Worm (Caenorhabditis elegans) whole organism, early embryonic: ENCODE results near the gene F25B3.5.

Experiments used
- B0310.2 ChIP-seq: sonication (generic microtip); optimal IDR thresholded peaks from 2 replicates; lab custom pipeline; 2016; ENCODE audit warnings: mild to moderate bottlenecking, missing genetic modification characterization, missing compliant biosample characterization
- F13C5.2 ChIP-seq: sonication (generic microtip); optimal IDR thresholded peaks from 2 replicates; lab custom pipeline; 2017; ENCODE audit warnings: mild to moderate bottlenecking, missing genetic modification characterization, inconsistent platforms, missing compliant biosample characterization
- aly-1 ChIP-seq: sonication (generic microtip); optimal IDR thresholded peaks from 2 replicates; lab custom pipeline; 2016; ENCODE audit warnings: missing genetic modification characterization, missing compliant biosample characterization
- ama-1 ChIP-seq: fragments of 150-350 bp; optimal IDR thresholded peaks from 2 replicates; lab custom pipeline; 2014
- ceh-13 ChIP-seq: fragments of 200-800 bp; sonication (Bioruptor generic); optimal IDR thresholded peaks from 2 replicates; lab custom pipeline; 2018; ENCODE audit warnings: mild to moderate bottlenecking, missing genetic modification characterization, missing compliant biosample characterization
- ceh-36 ChIP-seq: sonication (generic microtip); optimal IDR thresholded peaks from 2 replicates; lab custom pipeline; 2016; ENCODE audit warnings: missing genetic modification characterization, inconsistent platforms, missing compliant biosample characterization
- ets-7 ChIP-seq: sonication (generic microtip); optimal IDR thresholded peaks from 2 replicates; lab custom pipeline; 2016; ENCODE audit warnings: missing genotype, missing genetic modification characterization, missing compliant biosample characterization
- flt-1 ChIP-seq: fragments of 200-800 bp; sonication (Bioruptor generic); IDR thresholded peaks from 2 replicates; pipeline ENCODE4 v1.3.6; 2022; ENCODE audit warnings: missing genetic modification characterization, missing compliant biosample characterization
- hmbx-1 ChIP-seq: sonication (generic microtip); optimal IDR thresholded peaks from 2 replicates; lab custom pipeline; 2016; ENCODE audit warnings: mild to moderate bottlenecking, missing genetic modification characterization, missing compliant biosample characterization
- hmg-4 ChIP-seq: fragments of 200-800 bp; sonication (Bioruptor generic); optimal IDR thresholded peaks from 2 replicates; lab custom pipeline; 2018; ENCODE audit warnings: mild to moderate bottlenecking, missing genetic modification characterization, missing compliant biosample characterization
- hnd-1 ChIP-seq: sonication (generic microtip); optimal IDR thresholded peaks from 2 replicates; lab custom pipeline; 2016; ENCODE audit warnings: missing genetic modification characterization, missing compliant biosample characterization
- pes-1 ChIP-seq: fragments of 200-800 bp; sonication (Bioruptor generic); IDR thresholded peaks from 2 replicates; pipeline ENCODE4 v1.3.6; 2022; ENCODE audit warnings: missing genetic modification reagents, missing genetic modification characterization, missing compliant biosample characterization
- scrt-1 ChIP-seq: fragments of 200-800 bp; sonication (Bioruptor generic); IDR thresholded peaks from 2 replicates; pipeline ENCODE4 v1.3.6; 2022; ENCODE audit warnings: missing genetic modification characterization, missing compliant biosample characterization
- sea-1 ChIP-seq: fragments of 200-800 bp; sonication (Bioruptor generic); conservative IDR thresholded peaks from 2 replicates; pipeline ENCODE4 v1.3.6; 2022; ENCODE audit warnings: missing genetic modification characterization, missing compliant biosample characterization
- tbx-11 ChIP-seq: fragments of 200-800 bp; sonication (Bioruptor generic); IDR thresholded peaks from 2 replicates; pipeline ENCODE4 v1.3.6; 2022; ENCODE audit warnings: missing genetic modification characterization, missing compliant biosample characterization
- tbx-37 ChIP-seq: fragments of 200-800 bp; sonication (Bioruptor generic); conservative IDR thresholded peaks from 2 replicates; pipeline ENCODE4 v1.3.6; 2022; ENCODE audit warnings: missing genetic modification reagents, missing genetic modification characterization, missing compliant biosample characterization
- tra-4 ChIP-seq: sonication (generic microtip); optimal IDR thresholded peaks from 2 replicates; lab custom pipeline; 2017; ENCODE audit warnings: missing genetic modification characterization, missing compliant biosample characterization

Gene F25B3.5

ce11 chrV:9539638-9540037 is 30.5 kb downstream of the F25B3.5 start, which contains the start of gene C50F4.12:
TSS of gene C50F4.12 (minus strand) at chrV:9539738.
- TF ChIP-seq ama-1 (no peak), ets-7 (tag; lab: Kevin White, UChicago) (no peak), pes-1 (GFP tag; lab: Robert Waterston, UW) (no peak), flt-1 (no peak), scrt-1 (GFP tag; lab: Robert Waterston, UW) (no peak), B0310.2 (tag; lab: Kevin White, UChicago) (no peak), hmg-4 (GFP tag; lab: Kevin White, UChicago) (no peak), sea-1 (no peak), tbx-11 (GFP tag; lab: Robert Waterston, UW) (no peak), hmbx-1 (tag; lab: Kevin White, UChicago) (no peak), aly-1 (tag; lab: Kevin White, UChicago) (no peak), hnd-1 (tag; lab: Kevin White, UChicago) (no peak), tbx-37 (no peak), F13C5.2 (tag; lab: Kevin White, UChicago) (no peak), ceh-36 (tag; lab: Kevin White, UChicago) (no peak)

ce11 chrV:9536505-9536904 is 33.6 kb downstream of the F25B3.5 start, which contains the start of gene C50F4.4:
TSS of gene C50F4.4 (plus strand) at chrV:9536771.
- TF ChIP-seq tbx-37: no peak
- TF ChIP-seq ceh-13 (GFP tag; lab: Kevin White, UChicago): no peak
- no peak for TF ChIP-seq aly-1 (tag; lab: Kevin White, UChicago)
- no peak for TF ChIP-seq F13C5.2 (tag; lab: Kevin White, UChicago)
- TF ChIP-seq scrt-1 (GFP tag; lab: Robert Waterston, UW): no peak
- no peak for TF ChIP-seq flt-1
- no peak for TF ChIP-seq ceh-36 (tag; lab: Kevin White, UChicago)
- no peak for TF ChIP-seq hmbx-1 (tag; lab: Kevin White, UChicago)
- TF ChIP-seq ets-7 (tag; lab: Kevin White, UChicago): no peak
- TF ChIP-seq ama-1: no peak
- TF ChIP-seq pes-1 (GFP tag; lab: Robert Waterston, UW): no peak
- no peak for TF ChIP-seq tra-4 (tag; lab: Kevin White, UChicago)
- no peak for TF ChIP-seq tbx-11 (GFP tag; lab: Robert Waterston, UW)
- no peak for TF ChIP-seq hmg-4 (GFP tag; lab: Kevin White, UChicago)
- TF ChIP-seq B0310.2 (tag; lab: Kevin White, UChicago): no peak
- TF ChIP-seq sea-1: no peak
- TF ChIP-seq hnd-1 (tag; lab: Kevin White, UChicago): no peak

ce11 chrV:9534621-9535020 is 35.5 kb downstream of the F25B3.5 start, which contains the start of gene tag-329:
TSS of gene tag-329 (plus strand) at chrV:9534921.
- TF ChIP-seq flt-1 (no peak), tbx-37 (no peak), pes-1 (GFP tag; lab: Robert Waterston, UW) (no peak), scrt-1 (GFP tag; lab: Robert Waterston, UW) (no peak), hmbx-1 (tag; lab: Kevin White, UChicago) (no peak), ceh-13 (GFP tag; lab: Kevin White, UChicago) (no peak), hmg-4 (GFP tag; lab: Kevin White, UChicago) (no peak), tra-4 (tag; lab: Kevin White, UChicago) (no peak), F13C5.2 (tag; lab: Kevin White, UChicago) (no peak)

ce11 chrV:9531477-9531876 is 38.6 kb downstream of the F25B3.5 start, which contains the start of the genes C50F4.10 and pfk-1.2:
TSS of gene C50F4.10 (minus strand) at chrV:9531577.
TSS of gene pfk-1.2 (plus strand) at chrV:9531801.
- TF ChIP-seq B0310.2 (tag; lab: Kevin White, UChicago) (no peak), hmbx-1 (tag; lab: Kevin White, UChicago) (no peak), ets-7 (tag; lab: Kevin White, UChicago) (no peak), ceh-13 (GFP tag; lab: Kevin White, UChicago) (no peak), tra-4 (tag; lab: Kevin White, UChicago) (no peak), sea-1 (no peak), hnd-1 (tag; lab: Kevin White, UChicago) (no peak), scrt-1 (GFP tag; lab: Robert Waterston, UW) (no peak), ama-1 (no peak), tbx-11 (GFP tag; lab: Robert Waterston, UW) (no peak)

ce11 chrV:9527984-9528383 is 42.1 kb downstream of the F25B3.5 start:
- TF ChIP-seq tbx-11 (GFP tag; lab: Robert Waterston, UW) (no peak), ets-7 (tag; lab: Kevin White, UChicago) (no peak), pes-1 (GFP tag; lab: Robert Waterston, UW) (no peak), ama-1 (no peak), hmg-4 (GFP tag; lab: Kevin White, UChicago) (no peak), ceh-36 (tag; lab: Kevin White, UChicago) (no peak), sea-1 (no peak), flt-1 (no peak), scrt-1 (GFP tag; lab: Robert Waterston, UW) (no peak), tbx-37 (no peak), B0310.2 (tag; lab: Kevin White, UChicago) (no peak), F13C5.2 (tag; lab: Kevin White, UChicago) (no peak), aly-1 (tag; lab: Kevin White, UChicago) (no peak), hmbx-1 (tag; lab: Kevin White, UChicago) (no peak), ceh-13 (GFP tag; lab: Kevin White, UChicago) (no peak), tra-4 (tag; lab: Kevin White, UChicago) (no peak), hnd-1 (tag; lab: Kevin White, UChicago) (no peak)

- TF ChIP-seq pes-1 (GFP tag; lab: Robert Waterston, UW) (no peak), flt-1 (no peak), hnd-1 (tag; lab: Kevin White, UChicago) (no peak), ama-1 (no peak), ceh-13 (GFP tag; lab: Kevin White, UChicago) (no peak), tbx-37 (no peak)
Observed at ce11 chrV:9527337-9527736, 42.8 kb downstream of the F25B3.5 start.

ce11 chrV:9526470-9526869 is 43.6 kb downstream of the F25B3.5 start, which contains the start of gene C50F4.1:
TSS of gene C50F4.1 (plus strand) at chrV:9526793.
- TF ChIP-seq pes-1 (GFP tag; lab: Robert Waterston, UW) (no peak), tbx-37 (no peak), hmbx-1 (tag; lab: Kevin White, UChicago) (no peak), tbx-11 (GFP tag; lab: Robert Waterston, UW) (no peak), ama-1 (no peak), flt-1 (no peak)
